Worm (Caenorhabditis elegans) whole organism, L1 larva: ENCODE results near the gene Y49F6A.11.

ENCODE experiments used
- F16B12.6 ChIP-seq: fragments of 150-350 bp; optimal IDR thresholded peaks from 2 replicates; lab custom pipeline; 2014; ENCODE audit warnings: missing biosample characterization, missing genetic modification characterization
- Y116A8C.19 ChIP-seq: sonication (generic microtip); optimal IDR thresholded peaks from 2 replicates; lab custom pipeline; 2016; ENCODE audit warnings: missing compliant biosample characterization, missing genetic modification characterization, borderline replicate concordance
- blmp-1 ChIP-seq: fragments of 150-350 bp; optimal IDR thresholded peaks from 2 replicates; lab custom pipeline; 2014; ENCODE audit warnings: missing biosample characterization, missing genetic modification characterization
- ceh-63 ChIP-seq: fragments of 200-800 bp; sonication (Bioruptor generic); optimal IDR thresholded peaks from 2 replicates; lab custom pipeline; 2018; ENCODE audit warnings: mild to moderate bottlenecking, missing genetic modification characterization, missing compliant biosample characterization
- ces-1 ChIP-seq: fragments of 150-350 bp; optimal IDR thresholded peaks from 2 replicates; lab custom pipeline; 2014; ENCODE audit warnings: missing biosample characterization, missing genetic modification reagents, missing genetic modification characterization
- dpl-1 ChIP-seq, 3 experiments: fragments of 150-350 bp in 2 of 3; sonication (generic microtip) in 1 of 3; optimal IDR thresholded peaks; 2 replicates each; lab custom pipeline; 2014 to 2017; ENCODE audit warnings: missing biosample characterization in 3 of 3, missing genetic modification characterization in 3 of 3, missing genetic modification reagents in 3 of 3
- efl-1 ChIP-seq, 4 experiments: fragments of 150-350 bp; optimal IDR thresholded peaks in 3 of 4; peaks in 1 of 4; 1 replicate in 1 of 4; 2 replicates in 3 of 4; lab custom pipeline; 2014; ENCODE audit warnings: missing biosample characterization in 2 of 4, missing genetic modification characterization in 2 of 4, missing genetic modification reagents in 2 of 4
- egl-13 ChIP-seq: sonication (generic microtip); optimal IDR thresholded peaks from 2 replicates; lab custom pipeline; 2016; ENCODE audit warnings: missing genotype, missing genetic modification reagents, missing genetic modification characterization, missing compliant biosample characterization
- elt-3 ChIP-seq, 6 experiments: fragments of 150-350 bp in 1 of 6; sonication (generic microtip); optimal IDR thresholded peaks; 2 replicates each; lab custom pipeline; 2017 to 2018; ENCODE audit warnings: missing biosample characterization in 6 of 6, missing genetic modification characterization in 6 of 6, inconsistent platforms in 1 of 6
- fos-1 ChIP-seq: fragments of 150-350 bp; optimal IDR thresholded peaks from 2 replicates; lab custom pipeline; 2014; ENCODE audit warnings: missing biosample characterization, missing genetic modification characterization
- hlh-17 ChIP-seq: fragments of 200-800 bp; sonication (Bioruptor generic); optimal IDR thresholded peaks from 2 replicates; lab custom pipeline; 2018; ENCODE audit warnings: missing genetic modification characterization, mild to moderate bottlenecking, missing compliant biosample characterization, moderate library complexity, borderline replicate concordance
- hlh-4 ChIP-seq: sonication (generic microtip); optimal IDR thresholded peaks from 2 replicates; lab custom pipeline; 2016; ENCODE audit warnings: mild to moderate bottlenecking, missing genetic modification characterization, missing compliant biosample characterization
- irx-1 ChIP-seq: sonication (generic microtip); optimal IDR thresholded peaks from 2 replicates; lab custom pipeline; 2016; ENCODE audit warnings: missing genetic modification characterization, missing compliant biosample characterization
- jun-1 ChIP-seq: fragments of 150-350 bp; optimal IDR thresholded peaks from 2 replicates; lab custom pipeline; 2014; ENCODE audit warnings: missing biosample characterization, missing genetic modification reagents, missing genetic modification characterization
- lin-35 ChIP-seq, 2 experiments: fragments of 150-350 bp; optimal IDR thresholded peaks; 2 replicates each; lab custom pipeline; 2014; ENCODE audit warnings: missing biosample characterization in 2 of 2, missing genetic modification characterization in 2 of 2, missing genetic modification reagents in 2 of 2
- mdl-1 ChIP-seq, 2 experiments: fragments of 150-350 bp; optimal IDR thresholded peaks; 2 replicates each; lab custom pipeline; 2014 to 2017; ENCODE audit warnings: missing biosample characterization in 2 of 2, missing genetic modification characterization in 2 of 2, inconsistent platforms in 1 of 2
- nhr-237 ChIP-seq: fragments of 150-350 bp; optimal IDR thresholded peaks from 2 replicates; lab custom pipeline; 2014; ENCODE audit warnings: missing biosample characterization, missing genetic modification characterization
- nhr-47 ChIP-seq: sonication (generic microtip); optimal IDR thresholded peaks from 2 replicates; lab custom pipeline; 2016; ENCODE audit warnings: mild to moderate bottlenecking, missing genetic modification characterization, moderate library complexity, missing compliant biosample characterization
- nhr-71 ChIP-seq: sonication (generic microtip); optimal IDR thresholded peaks from 2 replicates; lab custom pipeline; 2016; ENCODE audit warnings: mild to moderate bottlenecking, missing genetic modification characterization, moderate library complexity, missing compliant biosample characterization
- nhr-90 ChIP-seq: sonication (generic microtip); optimal IDR thresholded peaks from 2 replicates; lab custom pipeline; 2016; ENCODE audit warnings: mild to moderate bottlenecking, missing genetic modification characterization, missing compliant biosample characterization; ENCODE audit not compliant: poor library complexity
- pqm-1 ChIP-seq: sonication (generic microtip); optimal IDR thresholded peaks from 3 replicates; lab custom pipeline; 2017; ENCODE audit warnings: missing biosample characterization, missing genetic modification characterization
- rnt-1 ChIP-seq: sonication (generic microtip); optimal IDR thresholded peaks from 2 replicates; lab custom pipeline; 2016; ENCODE audit warnings: mild to moderate bottlenecking, missing genetic modification characterization, moderate library complexity, missing compliant biosample characterization
- snu-23 ChIP-seq: sonication (generic microtip); optimal IDR thresholded peaks from 2 replicates; lab custom pipeline; 2016; ENCODE audit warnings: missing genetic modification characterization, missing compliant biosample characterization
- sptf-1 ChIP-seq: fragments of 150-350 bp; optimal IDR thresholded peaks from 2 replicates; lab custom pipeline; 2014; ENCODE audit warnings: missing biosample characterization, missing genetic modification characterization
- tlp-1 ChIP-seq: fragments of 150-350 bp; optimal IDR thresholded peaks from 2 replicates; lab custom pipeline; 2014; ENCODE audit warnings: missing biosample characterization, missing genetic modification characterization
- unc-86 ChIP-seq: sonication (generic microtip); optimal IDR thresholded peaks from 2 replicates; lab custom pipeline; 2016; ENCODE audit warnings: missing genetic modification characterization, missing compliant biosample characterization
- vab-15 ChIP-seq: sonication (generic microtip); optimal IDR thresholded peaks from 2 replicates; lab custom pipeline; 2017; ENCODE audit warnings: missing genotype, mild to moderate bottlenecking, missing genetic modification characterization, missing compliant biosample characterization
- xbp-1 ChIP-seq: sonication (generic microtip); optimal IDR thresholded peaks from 2 replicates; lab custom pipeline; 2016; ENCODE audit warnings: missing genetic modification characterization, missing compliant biosample characterization
- zag-1 ChIP-seq: fragments of 150-350 bp; optimal IDR thresholded peaks from 2 replicates; lab custom pipeline; 2014; ENCODE audit warnings: missing biosample characterization, missing genetic modification characterization
- zip-4 ChIP-seq: fragments of 200-800 bp; sonication (Bioruptor generic); optimal IDR thresholded peaks from 2 replicates; lab custom pipeline; 2018; ENCODE audit warnings: mild to moderate bottlenecking, missing genetic modification characterization, moderate library complexity, missing compliant biosample characterization
- ztf-11 ChIP-seq, 2 experiments: sonication (generic microtip); optimal IDR thresholded peaks; 2 replicates each; lab custom pipeline; 2016 to 2017; ENCODE audit warnings: missing genetic modification characterization in 2 of 2, missing biosample characterization in 1 of 2, missing compliant biosample characterization in 1 of 2
- ztf-4 ChIP-seq: fragments of 150-350 bp; optimal IDR thresholded peaks from 2 replicates; lab custom pipeline; 2014; ENCODE audit warnings: missing biosample characterization, missing genetic modification characterization

Y49F6A.11 gene

DNA sequence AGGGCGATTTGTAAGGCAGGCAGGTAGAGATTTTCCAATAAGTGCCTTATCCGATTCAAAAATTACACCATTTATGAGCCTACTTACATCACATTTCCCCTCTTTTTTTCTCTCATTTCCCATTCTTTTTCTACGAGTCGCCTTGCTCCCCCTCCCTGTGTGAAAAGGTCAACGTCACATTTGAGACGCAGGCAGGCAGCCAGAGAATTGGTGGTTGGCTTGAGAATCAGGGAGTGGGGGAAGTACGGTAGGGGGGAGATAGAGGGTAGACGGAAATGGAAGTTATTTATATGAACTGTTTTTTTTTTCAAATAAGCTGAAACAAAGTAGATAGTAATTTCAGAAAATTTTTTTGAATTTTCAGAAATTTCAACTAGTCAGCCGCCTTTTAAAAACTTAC, 18.0 kb upstream of the Y49F6A.11 start:
- no peak for TF ChIP-seq ces-1 (GFP tag; lab: Kevin White, UChicago)
- no peak for TF ChIP-seq nhr-237 (tag; lab: Kevin White, UChicago)
- TF ChIP-seq elt-3 (tag; optimal IDR thresholded peaks at IDR 0.05; lab: Kevin White, UChicago) = no peak
- TF ChIP-seq jun-1 (tag; lab: Kevin White, UChicago) = no peak
- no peak for TF ChIP-seq sptf-1 (tag; lab: Kevin White, UChicago)
- peak; percentile 42 for TF ChIP-seq xbp-1 (tag; lab: Kevin White, UChicago)
- TF ChIP-seq rnt-1 (tag; lab: Kevin White, UChicago) = no peak
- TF ChIP-seq blmp-1 = no peak

DNA sequence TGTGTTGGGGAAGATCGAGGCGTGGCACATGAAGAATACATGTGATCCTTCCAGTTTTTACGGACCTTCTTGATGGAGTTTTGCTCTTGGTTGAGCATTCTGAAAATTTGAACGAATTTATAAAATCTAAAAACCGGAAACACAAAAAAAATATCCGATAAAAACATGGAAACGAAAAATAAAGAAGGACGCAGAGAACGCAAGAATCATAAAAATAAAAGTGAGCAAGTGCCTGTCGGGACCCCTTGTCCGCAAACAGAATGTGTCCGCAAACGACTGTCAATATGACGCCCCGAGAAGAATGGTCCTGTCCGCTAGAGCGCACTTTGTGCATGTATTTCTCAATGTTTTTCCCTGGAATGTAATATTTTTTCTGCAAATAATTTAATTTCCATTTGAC, 11.1 kb upstream of the Y49F6A.11 start, which contains the start of gene Y49F6A.5:
Gene Y49F6A.5, minus strand, starts transcription at position 101 of the 400 bp plus-strand sequence.
- TF ChIP-seq ceh-63 = no peak
- no peak for TF ChIP-seq irx-1 (tag; lab: Kevin White, UChicago)

DNA sequence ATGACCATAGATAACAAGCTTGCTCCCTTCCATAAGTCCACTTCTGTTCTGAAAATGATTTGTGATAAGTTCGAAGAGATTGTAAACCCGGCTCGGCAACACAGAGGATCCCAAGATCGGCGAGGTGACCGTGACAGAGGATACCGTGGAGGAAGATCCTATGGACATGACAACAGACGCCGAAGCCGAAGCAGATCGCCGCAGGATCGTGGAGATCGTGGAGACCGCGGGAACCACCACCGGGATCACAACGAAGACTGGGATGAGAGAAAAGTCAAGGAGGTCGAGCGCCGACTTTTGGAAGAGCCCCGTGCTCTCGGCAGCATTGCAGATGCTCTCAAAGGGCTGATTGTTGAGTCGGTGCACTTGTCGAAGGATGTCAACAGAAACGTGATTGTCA, 6.0 kb upstream of the Y49F6A.11 start:
- TF ChIP-seq hlh-4 (tag; lab: Kevin White, UChicago) = no peak
- no peak for TF ChIP-seq lin-35 (GFP tag; optimal IDR thresholded peaks at IDR 0.05; lab: Kevin White, UChicago)
- TF ChIP-seq irx-1 (tag; lab: Kevin White, UChicago) = no peak
- TF ChIP-seq ztf-11 (tag; optimal IDR thresholded peaks at IDR 0.05; lab: Kevin White, UChicago) = no peak
- TF ChIP-seq mdl-1 (tag; optimal IDR thresholded peaks at IDR 0.05; lab: Kevin White, UChicago) = no peak
- TF ChIP-seq unc-86 = no peak

DNA sequence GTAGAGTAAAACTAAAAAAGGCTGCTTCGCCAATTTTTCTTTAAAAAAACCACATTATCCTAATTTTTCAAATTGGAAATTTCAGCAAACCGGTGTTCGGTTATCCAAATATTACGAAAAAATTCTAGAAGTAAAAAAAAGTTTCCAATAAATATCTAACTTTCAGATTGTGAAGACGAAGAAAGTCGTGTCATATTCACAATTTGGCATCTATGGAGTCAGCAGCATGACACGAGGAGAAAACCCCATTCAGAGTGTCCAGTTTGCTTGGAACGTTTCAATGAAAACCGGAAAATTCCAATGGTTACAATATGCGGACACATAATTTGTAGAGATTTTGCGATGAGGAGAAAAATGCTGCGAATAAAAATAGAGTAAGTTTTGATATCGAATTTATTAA, 3.3 kb downstream of the Y49F6A.11 start, which contains the start of gene Y49F6A.12:
Gene Y49F6A.12, plus strand, starts transcription at position 301 of the 400 bp plus-strand sequence.
- TF ChIP-seq snu-23 (no peak), egl-13 (tag; lab: Kevin White, UChicago) (no peak), zip-4 (no peak), nhr-90 (tag; lab: Kevin White, UChicago) (no peak), Y116A8C.19 (no peak), ztf-4 (tag; lab: Kevin White, UChicago) (no peak), efl-1 (optimal IDR thresholded peaks at IDR 0.05; lab: Kevin White, UChicago) (no peak), efl-1 (GFP tag; optimal IDR thresholded peaks at IDR 0.05 in 1 of 2; lab: Kevin White, UChicago) (no peak), tlp-1 (tag; lab: Kevin White, UChicago) (no peak), pqm-1 (tag; lab: Kevin White, UChicago) (no peak), F16B12.6 (tag; lab: Kevin White, UChicago) (no peak)
- TF ChIP-seq, all 84 proteins: peak for 0

- TF ChIP-seq dpl-1 (GFP tag; optimal IDR thresholded peaks at IDR 0.05; lab: Kevin White, UChicago) = no peak
- no peak for TF ChIP-seq fos-1 (tag; lab: Kevin White, UChicago)
- no peak for TF ChIP-seq vab-15 (tag; lab: Kevin White, UChicago)
- no peak for TF ChIP-seq ceh-63
- TF ChIP-seq nhr-71 = no peak
Measured at ce11 chrII:3583402-3583801, 15.2 kb downstream of the Y49F6A.11 start, which contains the start of gene srh-60. TSS of gene srh-60 (plus strand) at chrII:3583702.

DNA sequence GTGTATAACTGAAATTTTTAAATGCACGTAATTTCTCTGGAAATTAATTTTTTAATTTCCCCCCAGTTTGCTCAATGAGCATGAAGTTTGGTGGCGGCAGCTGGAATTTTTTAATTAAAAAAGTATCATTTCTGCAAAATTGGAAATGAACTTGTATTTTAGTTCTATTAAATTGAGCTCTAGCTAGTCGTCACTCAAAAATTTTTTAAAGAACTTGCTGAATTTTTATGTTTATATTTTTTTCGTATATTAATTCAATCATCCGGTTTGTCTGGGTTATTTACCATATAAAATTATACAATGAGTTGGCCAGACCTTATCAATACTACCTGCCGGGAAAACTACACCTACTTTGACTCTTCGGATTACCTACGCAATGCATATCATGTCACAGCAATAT, 16.9 kb downstream of the Y49F6A.11 start, which contains the start of gene srh-59:
Gene srh-59, plus strand, starts transcription at position 301 of the 400 bp plus-strand sequence.
- TF ChIP-seq pqm-1 (tag; lab: Kevin White, UChicago) (no peak), nhr-47 (tag; lab: Kevin White, UChicago) (no peak), zag-1 (tag; lab: Kevin White, UChicago) (no peak), zip-4 (no peak), hlh-17 (GFP tag; lab: Kevin White, UChicago) (no peak)
